Worm (Caenorhabditis elegans): ENCODE results near the gene mcm-6.

Gene mcm-6

DNA sequence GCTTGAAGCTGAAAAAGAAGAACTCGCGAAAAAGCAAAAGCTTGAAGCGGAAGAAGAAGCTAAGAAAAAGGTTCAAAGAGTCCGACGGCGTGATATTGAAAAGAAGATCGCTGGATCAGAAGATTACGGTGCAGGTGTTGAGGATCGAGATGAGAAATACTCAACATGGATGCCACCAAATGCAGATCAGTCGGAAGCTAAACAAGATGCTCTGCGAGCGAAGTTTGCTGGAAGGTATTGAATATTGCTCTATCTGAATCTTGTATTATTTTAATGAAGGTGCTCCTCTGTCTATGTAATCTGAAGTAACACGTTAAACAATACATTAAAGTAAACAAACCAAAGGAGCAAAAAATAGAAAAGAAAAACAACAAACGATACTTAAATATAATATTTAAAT lies 7.9 kb downstream of the mcm-6 start:
- no peak for TF ChIP-seq unc-62 (GFP tag; optimal IDR thresholded peaks at IDR 0.05)

ce11 chrIII:9804997-9805610 lies 10.9 kb downstream of the mcm-6 start, which contains the start of gene riok-3:
Gene riok-3, minus strand, starts transcription at chrIII:9805011.
- TF ChIP-seq unc-62 (GFP tag; optimal IDR thresholded peaks at IDR 0.05): no peak

DNA sequence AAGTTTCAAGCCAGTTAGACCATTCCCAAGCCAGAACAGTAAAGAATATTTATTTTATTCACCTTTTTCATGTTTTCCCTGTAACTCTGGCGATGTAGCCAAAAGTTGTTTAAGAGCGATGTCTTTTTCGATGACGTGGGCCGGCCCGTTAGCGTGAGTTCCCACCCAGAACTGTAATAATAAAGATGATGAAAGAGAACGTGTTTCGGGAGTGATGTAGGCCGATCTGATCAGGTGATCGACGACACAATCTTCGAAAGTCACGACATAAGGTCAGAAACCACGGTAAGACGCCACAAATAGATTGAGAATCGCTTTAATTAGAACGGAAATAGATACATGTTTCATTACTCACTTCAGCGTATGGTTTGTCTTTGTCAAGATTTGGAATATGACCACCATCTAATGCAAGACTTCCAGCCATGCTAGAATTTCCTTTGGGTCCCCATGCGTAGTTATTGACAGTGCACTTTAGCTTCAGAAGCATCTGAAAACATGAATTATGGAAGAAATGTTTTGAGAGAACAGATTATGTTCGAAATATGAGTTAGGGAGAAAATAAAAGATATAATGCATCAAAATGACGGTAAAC lies 12.9 kb downstream of the mcm-6 start, which contains the start of gene ZK632.4:
ZK632.4 (minus strand) TSS at position 487 of the 592 bp plus-strand sequence.
- TF ChIP-seq unc-62 (GFP tag; optimal IDR thresholded peaks at IDR 0.05): no peak

ce11 chrIII:9807560-9808046 lies 13.4 kb downstream of the mcm-6 start:
- no peak for TF ChIP-seq unc-62 (GFP tag; optimal IDR thresholded peaks at IDR 0.05)

- no peak for TF ChIP-seq unc-62 (GFP tag; optimal IDR thresholded peaks at IDR 0.05)
Measured at ce11 chrIII:9808179-9808578, 14.0 kb downstream of the mcm-6 start, which contains the start of gene gtap-2. Gene gtap-2, plus strand, starts transcription at chrIII:9808544.

DNA sequence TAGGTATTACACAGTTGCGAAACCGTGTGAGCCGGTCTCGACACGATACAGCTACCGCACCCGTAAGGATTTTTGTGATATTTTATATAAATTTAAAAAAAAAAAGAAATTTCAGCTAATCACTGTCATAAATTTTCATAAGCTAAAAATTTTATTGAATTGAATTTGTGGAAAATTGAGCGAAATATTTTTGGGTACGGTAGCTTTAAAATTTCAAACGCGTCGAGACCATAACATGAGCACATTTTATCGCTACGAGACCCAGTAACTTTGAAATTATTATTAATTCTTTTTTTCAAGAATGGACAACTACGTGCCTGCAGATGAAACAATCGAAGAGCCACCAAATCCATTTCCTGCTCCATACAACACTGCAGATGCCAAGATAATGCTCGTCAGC lies 19.0 kb downstream of the mcm-6 start, which contains the start of gene ZK632.14:
ZK632.14 (plus strand) TSS at position 301 of the 400 bp plus-strand sequence.
- no peak for TF ChIP-seq unc-62 (GFP tag; optimal IDR thresholded peaks at IDR 0.05)

DNA sequence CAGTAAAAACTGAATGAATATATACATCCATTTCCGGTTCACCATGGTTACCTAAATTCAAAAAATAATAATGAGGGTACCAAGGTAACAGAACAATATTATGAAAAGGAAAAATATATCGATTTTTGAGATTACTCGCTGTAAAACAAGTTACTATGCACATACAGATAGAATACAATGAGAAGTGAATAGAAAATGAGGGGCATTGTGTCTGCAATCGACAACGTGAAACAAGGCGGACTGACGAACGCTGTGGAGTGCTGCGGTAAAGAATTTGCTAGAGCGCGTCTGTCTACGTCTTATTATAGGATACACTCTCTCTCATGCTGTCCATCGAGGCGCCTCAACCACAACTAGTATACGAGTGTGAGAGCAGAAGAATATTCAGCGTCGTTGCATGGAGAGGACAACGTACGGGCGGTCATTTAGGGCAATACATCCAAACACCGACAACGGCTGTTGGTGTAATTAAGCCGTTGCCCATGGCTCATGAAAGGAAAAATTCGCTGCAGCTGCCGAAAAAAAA lies 23.0 kb downstream of the mcm-6 start, which contains the start of gene cnx-1:
cnx-1 (minus strand) TSS at position 51 of the 526 bp plus-strand sequence.
- TF ChIP-seq unc-62 (GFP tag; optimal IDR thresholded peaks at IDR 0.05): no peak

DNA sequence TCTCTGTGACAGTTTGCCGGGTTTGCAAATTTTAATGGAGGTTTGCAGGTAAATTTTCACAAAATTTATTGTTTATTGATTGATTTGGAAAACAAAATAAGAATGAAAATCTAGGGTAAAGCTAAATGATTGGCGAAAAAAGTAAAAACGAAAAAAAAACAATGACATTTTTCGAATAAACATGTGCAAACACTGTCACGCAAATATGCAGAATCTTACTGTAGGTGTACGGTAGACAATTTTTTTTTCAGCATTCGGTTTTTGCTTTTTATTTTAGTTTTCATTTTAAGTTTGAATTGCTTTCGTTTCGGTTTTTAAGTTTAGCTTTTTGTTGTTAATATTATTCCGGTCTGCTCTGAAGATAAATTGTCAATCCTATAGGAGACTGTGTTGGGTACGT lies 23.7 kb downstream of the mcm-6 start:
- no peak for TF ChIP-seq unc-62 (GFP tag; optimal IDR thresholded peaks at IDR 0.05)

- no peak for TF ChIP-seq unc-62 (GFP tag; optimal IDR thresholded peaks at IDR 0.05)
Measured at ce11 chrIII:9818763-9819162, 24.6 kb downstream of the mcm-6 start, which contains the start of gene panl-3. Gene panl-3, plus strand, starts transcription at chrIII:9819056.

- TF ChIP-seq unc-62 (GFP tag; optimal IDR thresholded peaks at IDR 0.05): no peak
Measured at ce11 chrIII:9822942-9823341, 28.8 kb downstream of the mcm-6 start, which contains the start of gene arl-5. Gene arl-5, plus strand, starts transcription at chrIII:9823242.

ce11 chrIII:9823748-9824147 lies 29.6 kb downstream of the mcm-6 start:
- TF ChIP-seq unc-62 (GFP tag; optimal IDR thresholded peaks at IDR 0.05): no peak

ce11 chrIII:9824330-9824934 lies 30.3 kb downstream of the mcm-6 start, which contains the start of gene lin-52:
Gene lin-52, minus strand, starts transcription at chrIII:9824750.
- no peak for TF ChIP-seq unc-62 (GFP tag; optimal IDR thresholded peaks at IDR 0.05)

- no peak for TF ChIP-seq unc-62 (GFP tag; optimal IDR thresholded peaks at IDR 0.05)
Measured at ce11 chrIII:9825073-9825828, 31.1 kb downstream of the mcm-6 start, which contains the start of gene ZK632.9. Gene ZK632.9, minus strand, starts transcription at chrIII:9825432.

- TF ChIP-seq unc-62 (GFP tag; optimal IDR thresholded peaks at IDR 0.05): no peak
Measured at ce11 chrIII:9826005-9826404, 31.8 kb downstream of the mcm-6 start.

All from whole organism, dauer.